Fruit fly (Drosophila melanogaster) whole organism, embryonic: ENCODE data around the gene CG31752.
A peak's percentile ranks its signal among the peaks of the same experiment; 100 is the strongest.

Source experiments
- Abd-B ChIP-seq: fragments of 200-800 bp; sonication (Bioruptor generic); optimal IDR thresholded peaks from 2 replicates; lab custom pipeline; 2018; ENCODE audit warnings: missing biosample characterization, mild to moderate bottlenecking, missing genetic modification characterization, moderate library complexity
- Ada2b ChIP-seq: fragments of 200-800 bp; sonication (Bioruptor generic); IDR thresholded peaks from 2 replicates; pipeline ENCODE4 v1.3.6; 2022; ENCODE audit warnings: missing biosample characterization, missing genetic modification characterization
- BEAF-32 ChIP-seq: fragments of 200-800 bp; sonication (Bioruptor generic); optimal IDR thresholded peaks from 3 replicates; lab custom pipeline; 2017; ENCODE audit warnings: missing biosample characterization, missing genetic modification characterization, mild to moderate bottlenecking, moderate library complexity, missing genetic modification reagents
- CG1024 ChIP-seq: fragments of 200-800 bp; sonication (Bioruptor generic); IDR thresholded peaks from 2 replicates; pipeline ENCODE4 v1.3.6; 2022; ENCODE audit warnings: missing biosample characterization, missing genetic modification characterization
- CG11456 ChIP-seq: fragments of 200-800 bp; sonication (Bioruptor generic); IDR thresholded peaks from 3 replicates; pipeline ENCODE4 v1.3.6; 2022; ENCODE audit warnings: missing biosample characterization, missing genetic modification characterization
- CG12942 ChIP-seq: fragments of 200-800 bp; sonication (Bioruptor generic); optimal IDR thresholded peaks from 3 replicates; lab custom pipeline; 2016; ENCODE audit warnings: missing biosample characterization, missing genetic modification characterization
- CG13296 ChIP-seq: fragments of 200-800 bp; sonication (Bioruptor generic); optimal IDR thresholded peaks from 3 replicates; lab custom pipeline; 2018; ENCODE audit warnings: missing biosample characterization, mild to moderate bottlenecking, missing genetic modification characterization
- CG15514 ChIP-seq: fragments of 200-800 bp; sonication (Bioruptor generic); optimal IDR thresholded peaks from 3 replicates; lab custom pipeline; 2017; ENCODE audit warnings: missing biosample characterization, missing genetic modification characterization, mild to moderate bottlenecking, moderate library complexity, missing genetic modification reagents
- CG18764 ChIP-seq: fragments of 200-800 bp; sonication (Bioruptor generic); optimal IDR thresholded peaks from 3 replicates; lab custom pipeline; 2016; ENCODE audit warnings: missing biosample characterization, missing genetic modification characterization
- CG2199 ChIP-seq: fragments of 200-800 bp; sonication (Bioruptor generic); IDR thresholded peaks from 3 replicates; pipeline ENCODE4 v1.3.6; 2022; ENCODE audit warnings: missing biosample characterization, missing genetic modification characterization
- CG3995 ChIP-seq: fragments of 200-800 bp; sonication (Bioruptor generic); optimal IDR thresholded peaks from 3 replicates; lab custom pipeline; 2016; ENCODE audit warnings: missing biosample characterization, missing genetic modification characterization
- CG43689 ChIP-seq: fragments of 200-800 bp; sonication (Bioruptor generic); IDR thresholded peaks from 2 replicates; pipeline ENCODE4 v1.3.6; 2022; ENCODE audit warnings: missing biosample characterization, missing genetic modification characterization
- CG4730 ChIP-seq: fragments of 200-800 bp; sonication (Bioruptor generic); IDR thresholded peaks from 2 replicates; pipeline ENCODE4 v1.3.6; 2022; ENCODE audit warnings: missing biosample characterization, missing genetic modification characterization
- CG4820 ChIP-seq: fragments of 200-800 bp; sonication (Bioruptor generic); optimal IDR thresholded peaks from 3 replicates; lab custom pipeline; 2016; ENCODE audit warnings: missing biosample characterization, missing genetic modification characterization
- CG4854 ChIP-seq: fragments of 200-800 bp; sonication (Bioruptor generic); optimal IDR thresholded peaks from 2 replicates; lab custom pipeline; 2016; ENCODE audit warnings: missing biosample characterization, missing genetic modification characterization, inconsistent platforms
- CG5953 ChIP-seq: fragments of 200-800 bp; sonication (Bioruptor generic); IDR thresholded peaks from 2 replicates; pipeline ENCODE4 v1.3.6; 2022; ENCODE audit warnings: missing biosample characterization, missing genetic modification characterization
- CG7556 ChIP-seq: fragments of 200-800 bp; sonication (Bioruptor generic); optimal IDR thresholded peaks from 2 replicates; lab custom pipeline; 2017; ENCODE audit warnings: missing biosample characterization, mild to moderate bottlenecking, missing genetic modification characterization
- CG7786 ChIP-seq: fragments of 200-800 bp; sonication (Bioruptor generic); optimal IDR thresholded peaks from 2 replicates; lab custom pipeline; 2016; ENCODE audit warnings: missing biosample characterization, missing genetic modification characterization
- CTCF ChIP-seq: fragments of 200-800 bp; sonication (Bioruptor generic); optimal IDR thresholded peaks from 2 replicates; lab custom pipeline; 2017; ENCODE audit warnings: missing biosample characterization, mild to moderate bottlenecking, missing genetic modification characterization, moderate library complexity
- D ChIP-seq, 2 experiments: fragments of 200-800 bp in 1 of 2; fragments of >200 bp in 1 of 2; sonication (Bioruptor generic) in 1 of 2; optimal IDR thresholded peaks; 2 replicates in 1 of 2; 3 replicates in 1 of 2; lab custom pipeline; 2017; ENCODE audit warnings: mild to moderate bottlenecking in 1 of 2, missing biosample characterization in 1 of 2, missing genetic modification characterization in 1 of 2, missing genetic modification reagents in 1 of 2
- Dbx ChIP-seq: fragments of 200-800 bp; sonication (Bioruptor generic); IDR thresholded peaks from 3 replicates; pipeline ENCODE4 v1.3.6; 2022; ENCODE audit warnings: missing biosample characterization, missing genetic modification characterization
- Dek ChIP-seq: fragments of 200-800 bp; sonication (Bioruptor generic); optimal IDR thresholded peaks from 3 replicates; lab custom pipeline; 2019; ENCODE audit warnings: missing biosample characterization, mild to moderate bottlenecking, missing genetic modification characterization, moderate library complexity
- Dp ChIP-seq: fragments of 200-800 bp; sonication (Bioruptor generic); optimal IDR thresholded peaks from 2 replicates; lab custom pipeline; 2018; ENCODE audit warnings: missing biosample characterization, mild to moderate bottlenecking, missing genetic modification characterization, moderate library complexity
- Gsc ChIP-seq: fragments of 200-800 bp; sonication (Bioruptor generic); IDR thresholded peaks from 2 replicates; pipeline ENCODE4 v1.3.6; 2022; ENCODE audit warnings: missing biosample characterization, missing genetic modification characterization
- HLH54F ChIP-seq: fragments of 200-800 bp; sonication (Bioruptor generic); optimal IDR thresholded peaks from 3 replicates; lab custom pipeline; 2016; ENCODE audit warnings: missing biosample characterization, missing genetic modification characterization
- Lim3 ChIP-seq: fragments of 200-800 bp; sonication (Bioruptor generic); IDR thresholded peaks from 2 replicates; pipeline ENCODE4 v1.3.6; 2022; ENCODE audit warnings: missing biosample characterization, missing genetic modification characterization
- NK7.1 ChIP-seq: fragments of 200-800 bp; sonication (Bioruptor generic); optimal IDR thresholded peaks from 3 replicates; lab custom pipeline; 2016; ENCODE audit warnings: missing biosample characterization, missing genetic modification characterization
- Neu2 ChIP-seq: fragments of 200-800 bp; sonication (Bioruptor generic); optimal IDR thresholded peaks from 3 replicates; lab custom pipeline; 2016; ENCODE audit warnings: missing biosample characterization, missing genetic modification characterization, borderline replicate concordance
- Nf-YA ChIP-seq: fragments of 200-800 bp; sonication (Bioruptor generic); IDR thresholded peaks from 2 replicates; pipeline ENCODE4 v1.3.6; 2022; ENCODE audit warnings: missing biosample characterization, missing genetic modification characterization
- Oli ChIP-seq: fragments of 200-800 bp; sonication (Bioruptor generic); optimal IDR thresholded peaks from 2 replicates; lab custom pipeline; 2018; ENCODE audit warnings: missing biosample characterization, mild to moderate bottlenecking, missing genetic modification characterization, moderate library complexity
- Sox102F ChIP-seq: fragments of 200-800 bp; sonication (Bioruptor generic); optimal IDR thresholded peaks from 2 replicates; lab custom pipeline; 2018; ENCODE audit warnings: missing biosample characterization, mild to moderate bottlenecking, missing genetic modification characterization, moderate library complexity
- bab2 ChIP-seq: fragments of 200-800 bp; sonication (Bioruptor generic); optimal IDR thresholded peaks from 2 replicates; lab custom pipeline; 2016; ENCODE audit warnings: missing biosample characterization, missing genetic modification characterization
- bbx ChIP-seq: fragments of 200-800 bp; sonication (Bioruptor generic); IDR thresholded peaks from 2 replicates; pipeline ENCODE4 v1.3.6; 2022; ENCODE audit warnings: missing biosample characterization, missing genetic modification characterization; ENCODE audit not compliant: partially characterized antibody
- chif ChIP-seq, 2 experiments: fragments of 200-800 bp; sonication (Bioruptor generic); optimal IDR thresholded peaks; 3 replicates each; lab custom pipeline; 2016; ENCODE audit warnings: missing biosample characterization in 2 of 2, missing genetic modification characterization in 2 of 2
- ci ChIP-seq: fragments of 200-800 bp; sonication (Bioruptor generic); IDR thresholded peaks from 3 replicates; pipeline ENCODE4 v1.3.6; 2022; ENCODE audit warnings: missing biosample characterization, missing genetic modification characterization
- dati ChIP-seq: fragments of 200-800 bp; sonication (Bioruptor generic); IDR thresholded peaks from 2 replicates; pipeline ENCODE4 v1.3.6; 2022; ENCODE audit warnings: missing biosample characterization, missing genetic modification characterization
- dpn ChIP-seq, 2 experiments: fragments of 200-800 bp; sonication (Bioruptor generic); optimal IDR thresholded peaks; 3 replicates each; lab custom pipeline; 2016; ENCODE audit warnings: missing biosample characterization in 2 of 2, missing genetic modification characterization in 2 of 2
- en ChIP-seq: fragments of 200-800 bp; sonication (Bioruptor generic); optimal IDR thresholded peaks from 2 replicates; lab custom pipeline; 2016; ENCODE audit warnings: missing biosample characterization, missing genetic modification characterization
- gce ChIP-seq: fragments of 200-800 bp; sonication (Bioruptor generic); IDR thresholded peaks from 3 replicates; pipeline ENCODE4 v1.3.6; 2022; ENCODE audit warnings: missing biosample characterization, missing genetic modification characterization
- ham ChIP-seq: fragments of 200-800 bp; sonication (Bioruptor generic); IDR thresholded peaks from 2 replicates; pipeline ENCODE4 v1.3.6; 2022; ENCODE audit warnings: missing biosample characterization, missing genetic modification characterization
- hb ChIP-seq: fragments of 200-800 bp; sonication (Bioruptor generic); IDR thresholded peaks from 3 replicates; pipeline ENCODE4 v1.3.6; 2022; ENCODE audit warnings: missing biosample characterization, missing genetic modification characterization; ENCODE audit not compliant: partially characterized antibody
- ind ChIP-seq: fragments of 200-800 bp; sonication (Bioruptor generic); optimal IDR thresholded peaks from 3 replicates; lab custom pipeline; 2016; ENCODE audit warnings: missing biosample characterization, missing genetic modification characterization
- lab ChIP-seq: fragments of 200-800 bp; sonication (Bioruptor generic); optimal IDR thresholded peaks from 3 replicates; lab custom pipeline; 2017; ENCODE audit warnings: missing biosample characterization, missing genetic modification characterization, mild to moderate bottlenecking, moderate library complexity, missing genetic modification reagents
- lola ChIP-seq, 3 experiments: fragments of >200 bp in 2 of 3; fragments of 200-800 bp in 1 of 3; sonication (Bioruptor generic) in 1 of 3; optimal IDR thresholded peaks; 2 replicates each; lab custom pipeline; 2017 to 2019; ENCODE audit warnings: missing biosample characterization in 3 of 3, missing genetic modification characterization in 3 of 3, mild to moderate bottlenecking in 1 of 3, moderate library complexity in 1 of 3
- luna ChIP-seq: fragments of 200-800 bp; sonication (Bioruptor generic); optimal IDR thresholded peaks from 2 replicates; lab custom pipeline; 2016; ENCODE audit warnings: missing biosample characterization, missing genetic modification characterization
- mld ChIP-seq: fragments of 200-800 bp; sonication (Bioruptor generic); IDR thresholded peaks from 3 replicates; pipeline ENCODE4 v1.3.6; 2022; ENCODE audit warnings: missing biosample characterization, missing genetic modification characterization; ENCODE audit not compliant: partially characterized antibody
- nau ChIP-seq: fragments of 200-800 bp; sonication (Bioruptor generic); optimal IDR thresholded peaks from 3 replicates; lab custom pipeline; 2017; ENCODE audit warnings: missing biosample characterization, mild to moderate bottlenecking, missing genetic modification characterization, missing genetic modification reagents
- org-1 ChIP-seq: fragments of 200-800 bp; sonication (Bioruptor generic); optimal IDR thresholded peaks from 2 replicates; lab custom pipeline; 2017; ENCODE audit warnings: missing biosample characterization, missing genetic modification characterization
- pum ChIP-seq: fragments of 200-800 bp; sonication (Bioruptor generic); optimal IDR thresholded peaks from 2 replicates; lab custom pipeline; 2016; ENCODE audit warnings: missing biosample characterization, missing genetic modification characterization
- run ChIP-seq: fragments of 200-800 bp; sonication (Bioruptor generic); optimal IDR thresholded peaks from 3 replicates; lab custom pipeline; 2018; ENCODE audit warnings: missing biosample characterization, mild to moderate bottlenecking, missing genetic modification characterization
- wdn ChIP-seq: fragments of 200-800 bp; sonication (Bioruptor generic); IDR thresholded peaks from 2 replicates; pipeline ENCODE4 v1.3.6; 2022; ENCODE audit warnings: missing biosample characterization, missing genetic modification characterization

The CG31752 gene

DNA sequence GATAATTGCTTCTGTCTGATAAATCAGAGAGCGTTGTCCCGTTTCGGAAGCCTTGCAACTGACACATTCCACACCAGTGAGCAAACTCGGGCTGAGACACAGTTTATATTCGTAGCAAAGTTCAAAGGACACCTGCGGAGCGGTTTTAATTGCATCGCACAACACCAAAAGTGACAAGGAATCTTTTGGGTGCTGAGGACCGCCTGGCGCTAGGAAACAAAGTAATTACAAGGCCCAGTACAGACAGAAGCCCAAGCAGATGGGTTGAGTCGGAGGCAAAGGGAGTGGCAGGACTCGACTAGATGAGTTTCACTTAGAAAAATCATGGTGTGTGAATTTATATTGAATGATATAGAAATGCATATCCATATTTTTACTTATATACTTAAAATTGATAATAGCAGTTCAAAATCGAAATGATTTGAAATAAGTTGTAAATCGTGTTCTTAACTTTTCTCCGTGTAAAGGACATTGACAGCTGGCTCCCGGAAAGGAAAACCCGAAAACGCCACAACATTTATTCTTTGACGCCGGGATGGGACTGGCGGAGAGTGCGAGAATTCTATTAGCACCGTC, 32.3 kb downstream of the CG31752 start (continued):
- TF ChIP-seq CG3995 (GFP tag; lab: Kevin White, UChicago) (no peak), ci (peak; percentile 53; the same call in 1 of the 3 replicates), CTCF (GFP tag; lab: Kevin White, UChicago) (no peak), Dbx (GFP tag; lab: Robert Waterston, UW) (no peak), bbx (GFP tag; lab: Robert Waterston, UW) (no peak), lola (GFP tag; optimal IDR thresholded peaks at IDR 0.05; lab: Kevin White, UChicago) (peak in 1 of 3 experiments; percentile 43), Sox102F (GFP tag; lab: Kevin White, UChicago) (peak; percentile 8), CG4854 (no peak), Gsc (GFP tag; lab: Robert Waterston, UW) (no peak), wdn (GFP tag; lab: Robert Waterston, UW) (no peak), Oli (tag; lab: Kevin White, UChicago) (peak; percentile 16), Lim3 (no peak), NK7.1 (GFP tag; lab: Kevin White, UChicago) (no peak), CG13296 (GFP tag; lab: Kevin White, UChicago) (no peak), Neu2 (no peak), chif (GFP tag; optimal IDR thresholded peaks at IDR 0.05; lab: Kevin White, UChicago) (peak in 1 of 2 experiments; percentile 10), CG15514 (GFP tag; lab: Kevin White, UChicago) (no peak), run (tag; lab: Kevin White, UChicago) (no peak), CG18764 (GFP tag; lab: Kevin White, UChicago) (no peak), en (GFP tag; lab: Kevin White, UChicago) (no peak), CG7786 (GFP tag; lab: Kevin White, UChicago) (no peak), nau (no peak), dpn (GFP tag; optimal IDR thresholded peaks at IDR 0.05; lab: Kevin White, UChicago) (no peak), lab (GFP tag; lab: Kevin White, UChicago) (no peak), BEAF-32 (GFP tag; lab: Kevin White, UChicago) (no peak), Nf-YA (GFP tag; lab: Robert Waterston, UW) (no peak), hb (GFP tag; lab: Robert Waterston, UW) (no peak), HLH54F (no peak), pum (GFP tag; lab: Kevin White, UChicago) (no peak), mld (GFP tag; lab: Robert Waterston, UW) (no peak), Dek (tag; lab: Kevin White, UChicago) (no peak), CG7556 (GFP tag; lab: Kevin White, UChicago) (peak; percentile 39), CG5953 (no peak), luna (GFP tag; lab: Kevin White, UChicago) (no peak), ind (GFP tag; lab: Kevin White, UChicago) (no peak), D (optimal IDR thresholded peaks at IDR 0.05; lab: Kevin White, UChicago) (no peak), D (GFP tag; optimal IDR thresholded peaks at IDR 0.05; lab: Kevin White, UChicago) (peak; percentile 10), CG1024 (no peak), gce (GFP tag; lab: Robert Waterston, UW) (0 out of 3 replicates have a peak, but pooled peaks have one; percentile 40), Ada2b (no peak), CG4820 (GFP tag; lab: Kevin White, UChicago) (no peak), ham (GFP tag; lab: Robert Waterston, UW) (no peak), Dp (no peak), org-1 (GFP tag; lab: Kevin White, UChicago) (no peak), CG12942 (GFP tag; lab: Kevin White, UChicago) (no peak), bab2 (GFP tag; lab: Kevin White, UChicago) (no peak), CG4730 (no peak), Abd-B (no peak), dati (GFP tag; lab: Robert Waterston, UW) (no peak), CG2199 (GFP tag; lab: Robert Waterston, UW) (no peak), CG43689 (no peak), CG11456 (GFP tag; lab: Robert Waterston, UW) (no peak)
